Worm (Caenorhabditis elegans): ENCODE data around the gene aqp-2.

The aqp-2 gene

DNA sequence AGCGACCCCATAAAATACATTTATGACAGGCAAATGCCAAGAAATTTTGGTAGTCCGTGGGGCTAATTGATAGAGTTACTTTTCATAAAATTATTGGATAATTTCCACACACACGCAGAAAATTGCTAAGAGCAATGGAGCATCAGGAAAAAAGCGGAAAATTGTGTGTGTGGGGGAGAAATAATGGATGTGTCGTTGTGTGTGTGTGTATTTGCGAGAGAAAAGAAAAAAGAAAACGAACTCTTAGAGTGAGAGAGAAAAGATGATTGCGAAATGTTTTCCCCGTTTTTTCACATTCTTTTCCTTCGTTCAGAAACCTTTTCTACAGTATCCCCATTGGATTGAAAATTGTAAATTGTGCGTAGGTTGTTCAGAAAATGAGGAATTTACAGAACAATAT lies 19.8 kb upstream of the aqp-2 start (continued):
- TF ChIP-seq pha-4 (tag; optimal IDR thresholded peaks at IDR 0.05) (no peak), K12H6.12 (tag; optimal IDR thresholded peaks at IDR 0.05) (peak; percentile 70), B0019.2 (GFP tag; conservative IDR thresholded peaks at IDR 0.05) (no peak), nfya-1 (tag; optimal IDR thresholded peaks at IDR 0.05; ENCODE audit: borderline replicate concordance, insufficient read depth) (no peak), ztf-26 (tag; optimal IDR thresholded peaks at IDR 0.05) (no peak), snpc-1.3 (tag; optimal IDR thresholded peaks at IDR 0.05; ENCODE audit: insufficient read depth) (no peak), nhr-90 (tag; optimal IDR thresholded peaks at IDR 0.05) (no peak), F52B5.7 (tag; optimal IDR thresholded peaks at IDR 0.05) (no peak), egl-18 (GFP tag; IDR thresholded peaks at IDR 0.05) (no peak), hlh-26 (GFP tag; conservative IDR thresholded peaks at IDR 0.05) (no peak), attf-5 (GFP tag; optimal IDR thresholded peaks at IDR 0.05) (no peak), lin-26 (GFP tag; IDR thresholded peaks at IDR 0.05) (no peak), egl-44 (GFP tag; IDR thresholded peaks at IDR 0.05) (no peak), ceh-100 (GFP tag; IDR thresholded peaks at IDR 0.05) (no peak), hsf-1 (GFP tag; IDR thresholded peaks at IDR 0.05) (no peak), pbrm-1 (GFP tag; IDR thresholded peaks at IDR 0.05) (no peak), cebp-1 (GFP tag; IDR thresholded peaks at IDR 0.05) (peak; percentile 86; the same call in 1 of the 2 replicates), cebp-1 (tag; optimal IDR thresholded peaks at IDR 0.05) (peak; percentile 96), fkh-3 (tag; optimal IDR thresholded peaks at IDR 0.05) (no peak)

ce11 chrII:9280846-9281245 lies 19.1 kb upstream of the aqp-2 start:
- TF ChIP-seq hmg-1.2 (GFP tag; IDR thresholded peaks at IDR 0.05) = no peak
- no peak for TF ChIP-seq F57A8.1 (GFP tag; optimal IDR thresholded peaks at IDR 0.05)
- TF ChIP-seq egrh-3 (GFP tag; IDR thresholded peaks at IDR 0.05) = no peak
- no peak for TF ChIP-seq C17E4.6 (GFP tag; IDR thresholded peaks at IDR 0.05)
- TF ChIP-seq K12H6.12 (tag; optimal IDR thresholded peaks at IDR 0.05) = no peak
- TF ChIP-seq lin-26 (GFP tag; IDR thresholded peaks at IDR 0.05) = no peak
- no peak for TF ChIP-seq cebp-2 (GFP tag; IDR thresholded peaks at IDR 0.05)
- no peak for TF ChIP-seq F49E8.2 (tag; optimal IDR thresholded peaks at IDR 0.05; ENCODE audit: insufficient read depth)
- TF ChIP-seq F37B4.10 (GFP tag; IDR thresholded peaks at IDR 0.05) = no peak

DNA sequence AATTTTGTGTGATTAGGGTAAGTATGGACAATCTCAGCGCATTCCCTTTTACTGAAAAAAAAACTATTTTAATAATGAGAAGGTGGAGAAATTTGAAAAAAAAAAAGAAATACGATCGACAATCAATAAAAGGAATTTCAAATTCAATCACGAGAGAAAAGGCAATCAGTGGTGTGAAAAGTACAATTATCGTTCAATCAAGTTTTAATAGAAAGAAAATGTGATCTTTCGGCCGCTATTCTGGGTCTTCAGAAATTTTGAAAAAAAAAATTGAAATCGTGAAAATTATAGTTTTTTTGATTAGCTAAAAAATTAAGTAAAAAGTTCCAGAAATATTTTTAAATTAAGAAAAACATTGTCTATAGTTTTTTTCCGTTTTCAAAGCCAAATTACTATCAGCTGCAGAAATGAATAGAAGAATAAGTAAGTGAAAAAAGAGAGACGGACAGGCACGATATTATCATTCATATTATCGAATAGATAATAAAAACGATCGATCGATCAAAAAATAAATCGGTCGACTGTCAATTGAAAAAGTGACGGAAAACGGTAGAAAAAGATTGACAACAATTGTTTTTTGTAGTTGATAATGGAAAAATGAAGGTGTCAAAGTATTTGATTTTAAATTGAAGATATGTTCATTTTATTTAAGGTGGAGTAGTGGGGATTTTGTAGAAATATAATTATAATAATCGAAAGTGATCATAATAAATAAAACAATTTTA lies 18.4 kb upstream of the aqp-2 start, which contains the start of gene gldi-3:
gldi-3 (minus strand) TSS at position 51 of the 725 bp plus-strand sequence.
- peak; percentile 61 for TF ChIP-seq nhr-80 (tag; optimal IDR thresholded peaks at IDR 0.05)
- peak; percentile 49 for TF ChIP-seq unc-62 (GFP tag; optimal IDR thresholded peaks at IDR 0.05)
- no peak for TF ChIP-seq T26A5.8 (tag; optimal IDR thresholded peaks at IDR 0.05)
- TF ChIP-seq let-607 (tag; optimal IDR thresholded peaks at IDR 0.05) = peak in 1 of 2 experiments; percentile 51
- 0 out of 2 replicates have a peak, but pooled peaks have one; percentile 20 for TF ChIP-seq nfyb-1 (GFP tag; IDR thresholded peaks at IDR 0.05)
- no peak for TF ChIP-seq Y79H2A.3 (GFP tag; conservative IDR thresholded peaks at IDR 0.05)

- TF ChIP-seq F33H1.4 (GFP tag; IDR thresholded peaks at IDR 0.05) = no peak
- TF ChIP-seq Y53G8AR.9 (GFP tag; conservative IDR thresholded peaks at IDR 0.05) = 0 out of 2 replicates have a peak, but pooled peaks have one; percentile 36
These were observed 17.2 kb upstream of the aqp-2 start for ce11 chrII:9279016-9279415.
